Worm (Caenorhabditis elegans) whole organism, L1 larva: ENCODE measurements around the gene apn-1.

ENCODE experiments used
- efl-1 ChIP-seq, 4 experiments: fragments of 150-350 bp; optimal IDR thresholded peaks in 3 of 4; peaks in 1 of 4; 1 replicate in 1 of 4; 2 replicates in 3 of 4; lab custom pipeline; 2014; ENCODE audit warnings: missing biosample characterization in 2 of 4, missing genetic modification characterization in 2 of 4, missing genetic modification reagents in 2 of 4
- egl-13 ChIP-seq: sonication (generic microtip); optimal IDR thresholded peaks from 2 replicates; lab custom pipeline; 2016; ENCODE audit warnings: missing genotype, missing genetic modification reagents, missing genetic modification characterization, missing compliant biosample characterization
- fkh-4 ChIP-seq: sonication (generic microtip); optimal IDR thresholded peaks from 2 replicates; lab custom pipeline; 2016; ENCODE audit warnings: missing compliant biosample characterization, missing genetic modification characterization, borderline replicate concordance
- fos-1 ChIP-seq: fragments of 150-350 bp; optimal IDR thresholded peaks from 2 replicates; lab custom pipeline; 2014; ENCODE audit warnings: missing biosample characterization, missing genetic modification characterization
- irx-1 ChIP-seq: sonication (generic microtip); optimal IDR thresholded peaks from 2 replicates; lab custom pipeline; 2016; ENCODE audit warnings: missing genetic modification characterization, missing compliant biosample characterization
- lin-13 ChIP-seq: fragments of 150-350 bp; optimal IDR thresholded peaks from 2 replicates; lab custom pipeline; 2014; ENCODE audit warnings: missing biosample characterization, missing genetic modification reagents, missing genetic modification characterization
- lin-35 ChIP-seq, 2 experiments: fragments of 150-350 bp; optimal IDR thresholded peaks; 2 replicates each; lab custom pipeline; 2014; ENCODE audit warnings: missing biosample characterization in 2 of 2, missing genetic modification characterization in 2 of 2, missing genetic modification reagents in 2 of 2
- nhr-11 ChIP-seq: fragments of 150-350 bp; optimal IDR thresholded peaks from 2 replicates; lab custom pipeline; 2014; ENCODE audit warnings: missing biosample characterization, missing genetic modification characterization
- nhr-77 ChIP-seq: fragments of 150-350 bp; optimal IDR thresholded peaks from 2 replicates; lab custom pipeline; 2014; ENCODE audit warnings: missing biosample characterization, missing genetic modification characterization
- pag-3 ChIP-seq: sonication (generic microtip); optimal IDR thresholded peaks from 2 replicates; lab custom pipeline; 2017; ENCODE audit warnings: missing genetic modification characterization, mild to moderate bottlenecking, missing compliant biosample characterization, antibody characterized with exemption, borderline replicate concordance; ENCODE audit not compliant: insufficient read depth
- pqm-1 ChIP-seq: sonication (generic microtip); optimal IDR thresholded peaks from 3 replicates; lab custom pipeline; 2017; ENCODE audit warnings: missing biosample characterization, missing genetic modification characterization
- skn-1 ChIP-seq: fragments of 150-350 bp; optimal IDR thresholded peaks from 2 replicates; lab custom pipeline; 2014; ENCODE audit warnings: missing biosample characterization, missing genetic modification characterization
- tbx-2 ChIP-seq: sonication (generic microtip); optimal IDR thresholded peaks from 2 replicates; lab custom pipeline; 2016; ENCODE audit warnings: missing genetic modification characterization, missing compliant biosample characterization
- unc-62 ChIP-seq: fragments of 150-350 bp; optimal IDR thresholded peaks from 2 replicates; lab custom pipeline; 2014; ENCODE audit warnings: missing biosample characterization, missing genetic modification reagents, missing genetic modification characterization

ce11 chrII:8073222-8073621 lies 25.9 kb downstream of the apn-1 start, which contains the start of gene gpcp-2:
- TF ChIP-seq egl-13 (tag; lab: Kevin White, UChicago) = no peak
- TF ChIP-seq nhr-11 = no peak
- no peak for TF ChIP-seq efl-1 (optimal IDR thresholded peaks at IDR 0.05; lab: Kevin White, UChicago)
- no peak for TF ChIP-seq efl-1 (GFP tag; optimal IDR thresholded peaks at IDR 0.05 in 1 of 2; lab: Kevin White, UChicago)
- TF ChIP-seq tbx-2 (tag; lab: Kevin White, UChicago) = no peak
- no peak for TF ChIP-seq lin-35 (GFP tag; optimal IDR thresholded peaks at IDR 0.05; lab: Kevin White, UChicago)
- no peak for TF ChIP-seq unc-62
- no peak for TF ChIP-seq nhr-77 (tag; lab: Kevin White, UChicago)
- TF ChIP-seq pqm-1 (tag; lab: Kevin White, UChicago) = no peak
- no peak for TF ChIP-seq fkh-4 (tag; lab: Kevin White, UChicago)
- no peak for TF ChIP-seq fos-1 (tag; lab: Kevin White, UChicago)
- no peak for TF ChIP-seq lin-13 (GFP tag; lab: Kevin White, UChicago)
- no peak for TF ChIP-seq irx-1 (tag; lab: Kevin White, UChicago)
- TF ChIP-seq skn-1 (tag; lab: Kevin White, UChicago) = no peak
- TF ChIP-seq pag-3 (tag; lab: Kevin White, UChicago) = no peak
